Worm (Caenorhabditis elegans): ENCODE measurements around the gene taf-11.1.
A peak's percentile ranks its signal among the peaks of the same experiment; 100 is the strongest.

The taf-11.1 gene

DNA sequence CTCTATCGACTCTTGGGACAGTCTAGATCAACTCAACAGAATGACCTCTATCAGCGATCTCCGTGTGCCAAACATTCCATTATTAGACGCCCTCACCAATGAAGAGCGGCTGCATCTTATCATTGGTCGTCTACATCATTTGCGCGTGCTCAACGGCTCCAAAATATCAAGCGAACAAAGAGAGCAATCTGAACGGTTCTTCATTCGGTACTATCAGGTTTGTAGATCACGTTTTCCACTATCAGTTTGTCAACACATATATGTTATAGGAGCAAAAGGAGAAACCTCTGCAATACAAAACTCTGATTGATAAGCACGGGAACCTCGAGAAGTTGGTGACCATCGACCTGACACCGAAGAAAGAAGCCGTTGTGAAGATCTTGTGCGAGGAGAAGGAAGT, 13.4 kb downstream of the taf-11.1 start:
- TF ChIP-seq unc-86 (tag; optimal IDR thresholded peaks at IDR 0.05) (no peak), elt-2 (tag; optimal IDR thresholded peaks at IDR 0.05) (peak; percentile 43)

DNA sequence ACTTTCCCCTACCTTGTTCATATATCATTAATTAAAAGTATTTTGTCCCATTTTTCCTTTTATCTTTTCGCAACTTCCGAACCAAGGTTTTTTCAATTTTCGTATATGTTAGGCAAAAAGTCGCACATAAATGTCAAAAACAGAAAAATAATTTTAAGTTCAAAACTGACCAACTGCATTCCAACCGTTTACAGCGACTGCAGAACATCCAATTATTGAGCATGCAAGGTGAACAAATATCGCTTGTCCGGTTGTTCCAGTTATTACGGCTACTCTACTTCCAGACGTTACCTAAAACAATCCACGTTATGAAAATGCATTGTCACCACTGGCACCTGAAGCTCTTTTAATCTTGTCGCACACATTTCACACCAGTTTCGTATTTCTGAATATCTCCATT, 18.6 kb downstream of the taf-11.1 start, which contains the start of gene C52B9.10:
C52B9.10 (plus strand) TSS at position 301 of the 400 bp plus-strand sequence.
- TF ChIP-seq lin-14 (GFP tag; optimal IDR thresholded peaks at IDR 0.05) (no peak), skn-1 (tag; optimal IDR thresholded peaks at IDR 0.05) (no peak), blmp-1 (tag; optimal IDR thresholded peaks at IDR 0.05) (no peak), unc-98 (GFP tag; IDR thresholded peaks at IDR 0.05) (no peak), ceh-88 (GFP tag; IDR thresholded peaks at IDR 0.05) (no peak), aha-1 (tag; optimal IDR thresholded peaks at IDR 0.05) (no peak), elt-2 (tag; optimal IDR thresholded peaks at IDR 0.05) (no peak), snpc-4 (tag; optimal IDR thresholded peaks at IDR 0.05) (no peak)

DNA sequence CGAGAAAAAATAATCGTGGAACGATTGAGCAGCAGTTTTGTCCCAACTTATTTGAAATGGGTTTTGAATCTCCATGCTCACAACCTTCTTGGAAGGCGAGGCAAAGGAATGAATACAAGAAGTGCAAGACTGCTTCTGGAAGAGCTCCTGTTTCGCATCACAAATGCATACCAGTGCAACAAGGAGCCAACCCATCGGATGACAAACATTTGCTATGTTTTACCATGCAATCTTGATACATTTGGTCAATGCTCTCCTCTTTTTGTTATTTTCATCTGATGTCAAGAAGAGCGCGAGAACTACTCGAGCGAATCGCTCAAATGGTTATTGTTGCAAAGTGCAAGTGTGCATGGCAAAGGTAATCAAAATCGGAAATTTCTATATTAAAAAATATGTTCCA, 19.1 kb downstream of the taf-11.1 start, which contains the start of gene mec-18:
mec-18 (minus strand) TSS at position 101 of the 400 bp plus-strand sequence.
- TF ChIP-seq hlh-17 (GFP tag; optimal IDR thresholded peaks at IDR 0.05; ENCODE audit: borderline replicate concordance) = no peak
- no peak for TF ChIP-seq ces-1 (GFP tag; optimal IDR thresholded peaks at IDR 0.05)
- no peak for TF ChIP-seq ceh-90 (tag; optimal IDR thresholded peaks at IDR 0.05)
- no peak for TF ChIP-seq elt-2 (tag; optimal IDR thresholded peaks at IDR 0.05)
- no peak for TF ChIP-seq Y116A8C.19 (tag; optimal IDR thresholded peaks at IDR 0.05; ENCODE audit: borderline replicate concordance)
- TF ChIP-seq mef-2 (tag; optimal IDR thresholded peaks at IDR 0.05) = no peak
- no peak for TF ChIP-seq nhr-20 (tag; optimal IDR thresholded peaks at IDR 0.05)
- TF ChIP-seq nhr-237 (tag; optimal IDR thresholded peaks at IDR 0.05) = no peak
- no peak for TF ChIP-seq swsn-7 (tag; optimal IDR thresholded peaks at IDR 0.05)
- TF ChIP-seq snpc-4 (tag; optimal IDR thresholded peaks at IDR 0.05) = no peak
- TF ChIP-seq fkh-10 (GFP tag; optimal IDR thresholded peaks at IDR 0.05) = no peak
- no peak for TF ChIP-seq pqm-1 (tag; optimal IDR thresholded peaks at IDR 0.05)
- no peak for TF ChIP-seq mep-1 (tag; optimal IDR thresholded peaks at IDR 0.05)
- TF ChIP-seq unc-130 (tag; optimal IDR thresholded peaks at IDR 0.05) = no peak
- no peak for TF ChIP-seq vab-15 (tag; optimal IDR thresholded peaks at IDR 0.05)
- no peak for TF ChIP-seq F16B12.6 (tag; optimal IDR thresholded peaks at IDR 0.05)
- no peak for TF ChIP-seq nhr-19 (GFP tag; conservative IDR thresholded peaks at IDR 0.05)
- TF ChIP-seq nhr-90 (tag; optimal IDR thresholded peaks at IDR 0.05; ENCODE audit: poor library complexity) = no peak
- TF ChIP-seq lsy-2 (tag; optimal IDR thresholded peaks at IDR 0.05) = no peak

DNA sequence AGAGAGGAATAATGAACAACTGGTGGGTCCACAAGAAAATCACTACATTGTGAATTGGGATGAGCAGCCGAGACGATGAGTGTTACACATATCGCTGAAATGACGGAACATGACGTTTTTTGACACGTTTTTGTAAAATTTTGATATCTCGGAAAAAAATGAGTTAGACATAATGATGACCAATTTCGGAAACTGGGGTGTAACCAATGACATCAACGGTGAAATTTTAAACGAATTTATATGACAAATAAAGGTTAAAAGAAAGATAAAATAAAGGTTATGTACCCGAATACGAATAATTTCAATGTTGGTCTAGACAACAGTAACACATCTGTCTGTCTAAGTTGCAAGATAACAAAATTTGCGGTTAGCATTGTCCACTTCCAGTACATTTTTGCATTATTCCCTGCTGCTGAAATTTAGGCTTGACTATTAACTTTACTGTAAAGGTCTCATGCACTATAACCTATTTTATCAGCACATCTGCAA, 24.4 kb downstream of the taf-11.1 start, which contains the start of the genes twk-28 and ets-9:
twk-28 (minus strand) TSS at position 51 of the 489 bp plus-strand sequence.
ets-9 (plus strand) TSS at position 410 of the 489 bp plus-strand sequence.
- TF ChIP-seq lin-39 (tag; optimal IDR thresholded peaks at IDR 0.05) = no peak
- no peak for TF ChIP-seq ceh-82 (tag; optimal IDR thresholded peaks at IDR 0.05)
- TF ChIP-seq elt-2 (tag; optimal IDR thresholded peaks at IDR 0.05) = no peak
- TF ChIP-seq blmp-1 (tag; optimal IDR thresholded peaks at IDR 0.05) = no peak
- peak; percentile 30 for TF ChIP-seq rnt-1 (tag; optimal IDR thresholded peaks at IDR 0.05)

DNA sequence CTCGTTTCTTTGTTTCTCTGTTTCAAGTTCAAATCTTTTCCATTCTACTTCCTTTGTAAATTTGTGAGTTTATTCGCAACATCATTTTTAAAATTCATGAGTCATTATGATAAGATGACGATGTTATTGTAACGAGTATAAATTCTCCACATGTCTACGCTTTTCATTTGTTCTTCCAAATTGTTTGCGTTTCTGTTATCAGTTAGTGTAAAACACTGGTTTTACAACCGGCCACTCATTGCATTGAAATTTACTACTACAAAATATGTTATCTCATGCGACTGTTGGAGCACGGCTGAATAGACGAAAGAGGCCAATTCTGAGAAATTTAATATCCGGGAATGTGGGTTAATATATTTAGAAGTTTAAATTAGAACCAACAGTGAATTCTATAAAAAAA, 27.4 kb downstream of the taf-11.1 start, which contains the start of gene C52B9.19:
C52B9.19 (plus strand) TSS at position 176 of the 400 bp plus-strand sequence.
- TF ChIP-seq rnt-1 (tag; optimal IDR thresholded peaks at IDR 0.05) = no peak
- no peak for TF ChIP-seq nhr-12 (tag; optimal IDR thresholded peaks at IDR 0.05)
- peak; percentile 45 for TF ChIP-seq pqm-1 (tag; optimal IDR thresholded peaks at IDR 0.05)
- no peak for TF ChIP-seq swsn-7 (tag; optimal IDR thresholded peaks at IDR 0.05)
- TF ChIP-seq nhr-237 (tag; optimal IDR thresholded peaks at IDR 0.05) = no peak
- TF ChIP-seq isw-1 (GFP tag; IDR thresholded peaks at IDR 0.05) = no peak
- no peak for TF ChIP-seq snpc-4 (tag; optimal IDR thresholded peaks at IDR 0.05)
- TF ChIP-seq ets-5 (GFP tag; IDR thresholded peaks at IDR 0.05) = no peak
- peak; percentile 24 for TF ChIP-seq jun-1 (tag; optimal IDR thresholded peaks at IDR 0.05)
- no peak for TF ChIP-seq C16A3.4 (tag; optimal IDR thresholded peaks at IDR 0.05)
- TF ChIP-seq xbp-1 (tag; optimal IDR thresholded peaks at IDR 0.05) = no peak
- TF ChIP-seq egl-27 (tag; optimal IDR thresholded peaks at IDR 0.05) = no peak
- TF ChIP-seq elt-2 (tag; optimal IDR thresholded peaks at IDR 0.05) = peak; percentile 71
- no peak for TF ChIP-seq unc-30 (tag; optimal IDR thresholded peaks at IDR 0.05)
- TF ChIP-seq vab-15 (tag; optimal IDR thresholded peaks at IDR 0.05) = no peak
- no peak for TF ChIP-seq lin-15B (tag; optimal IDR thresholded peaks at IDR 0.05)
- TF ChIP-seq sox-4 (tag; optimal IDR thresholded peaks at IDR 0.05) = no peak
- no peak for TF ChIP-seq irx-1 (tag; optimal IDR thresholded peaks at IDR 0.05)
- no peak for TF ChIP-seq nhr-11 (tag; optimal IDR thresholded peaks at IDR 0.05)
- no peak for TF ChIP-seq snu-23 (GFP tag; optimal IDR thresholded peaks at IDR 0.05)
- TF ChIP-seq ceh-82 (tag; optimal IDR thresholded peaks at IDR 0.05) = no peak
- no peak for TF ChIP-seq lsy-2 (tag; optimal IDR thresholded peaks at IDR 0.05)
- no peak for TF ChIP-seq nhr-47 (tag; optimal IDR thresholded peaks at IDR 0.05)
- TF ChIP-seq nhr-20 (tag; optimal IDR thresholded peaks at IDR 0.05) = no peak

Measured in whole organism, L1 larva.